Fruit fly (Drosophila melanogaster): ENCODE results near the gene alpha-Man-IIa.

The alpha-Man-IIa gene

DNA sequence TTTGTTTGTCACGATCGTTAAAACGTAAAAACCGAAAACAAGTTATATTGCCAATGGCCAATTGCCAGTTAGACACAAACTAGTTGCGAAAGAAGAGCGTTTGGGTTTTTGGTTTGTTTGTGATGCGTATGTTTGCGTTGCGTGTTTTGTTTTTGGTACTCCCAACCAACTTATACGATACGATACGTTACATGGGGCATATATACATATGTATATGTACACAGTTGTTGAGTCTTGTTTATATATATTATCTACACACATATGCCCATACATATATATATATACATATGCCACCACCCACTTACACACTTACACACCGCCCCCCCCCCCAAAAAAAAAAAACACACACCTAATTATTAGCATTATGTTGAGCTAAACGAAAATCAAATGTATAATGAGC lies 36.0 kb downstream of the alpha-Man-IIa start:
- TF ChIP-seq CG6254 (GFP tag; optimal IDR thresholded peaks at IDR 0.05), result no peak
- peak; percentile 36 for TF ChIP-seq CG17359 (tag; optimal IDR thresholded peaks at IDR 0.05)
- no peak for TF ChIP-seq CG10209 (GFP tag; optimal IDR thresholded peaks at IDR 0.05)
- TF ChIP-seq ap (GFP tag; IDR thresholded peaks at IDR 0.05), result no peak
- no peak for TF ChIP-seq CG11696 (GFP tag; IDR thresholded peaks at IDR 0.05)
- TF ChIP-seq CG8478 (optimal IDR thresholded peaks at IDR 0.05), result no peak
- no peak for TF ChIP-seq shn (GFP tag; optimal IDR thresholded peaks at IDR 0.05)
- TF ChIP-seq CG12104 (GFP tag; optimal IDR thresholded peaks at IDR 0.05), result no peak
- peak; percentile 9 for TF ChIP-seq wek (GFP tag; optimal IDR thresholded peaks at IDR 0.05)
- no peak for TF ChIP-seq CG3281 (GFP tag; optimal IDR thresholded peaks at IDR 0.05)
- no peak for TF ChIP-seq CG11723 (GFP tag; optimal IDR thresholded peaks at IDR 0.05)
- no peak for TF ChIP-seq Atf3 (GFP tag; optimal IDR thresholded peaks at IDR 0.05)
- TF ChIP-seq Oaz (GFP tag; IDR thresholded peaks at IDR 0.05), result no peak
- TF ChIP-seq Eip74EF (GFP tag; optimal IDR thresholded peaks at IDR 0.05), result no peak
- no peak for TF ChIP-seq CG14050 (GFP tag; IDR thresholded peaks at IDR 0.05)
- TF ChIP-seq ttk (GFP tag; IDR thresholded peaks at IDR 0.05), result no peak
- TF ChIP-seq zen (tag; optimal IDR thresholded peaks at IDR 0.05), result no peak
- TF ChIP-seq CG2116 (GFP tag; optimal IDR thresholded peaks at IDR 0.05), result no peak
- no peak for TF ChIP-seq row (GFP tag; IDR thresholded peaks at IDR 0.05)
- TF ChIP-seq Kr (GFP tag; optimal IDR thresholded peaks at IDR 0.05), result no peak
- TF ChIP-seq inv (GFP tag; IDR thresholded peaks at IDR 0.05; ENCODE audit: partially characterized antibody), result no peak
- TF ChIP-seq HmgZ (tag; optimal IDR thresholded peaks at IDR 0.05), result peak; percentile 2
- no peak for TF ChIP-seq Antp (GFP tag; optimal IDR thresholded peaks at IDR 0.05)
- no peak for TF ChIP-seq CG8359 (GFP tag; optimal IDR thresholded peaks at IDR 0.05; ENCODE audit: borderline replicate concordance)
- TF ChIP-seq CG13894 (tag; optimal IDR thresholded peaks at IDR 0.05), result no peak
- no peak for TF ChIP-seq CG2199 (GFP tag; IDR thresholded peaks at IDR 0.05)
- no peak for TF ChIP-seq CG6272 (GFP tag; IDR thresholded peaks at IDR 0.05)
- TF ChIP-seq Lhr (GFP tag; optimal IDR thresholded peaks at IDR 0.05), result no peak
- TF ChIP-seq CG7839 (tag; optimal IDR thresholded peaks at IDR 0.05), result no peak
- no peak for TF ChIP-seq Stat92E (GFP tag; optimal IDR thresholded peaks at IDR 0.05)
- TF ChIP-seq Tbp (GFP tag; optimal IDR thresholded peaks at IDR 0.05), result no peak
- no peak for TF ChIP-seq fu2 (GFP tag; optimal IDR thresholded peaks at IDR 0.05)
- peak; percentile 18 for TF ChIP-seq Fer3 (tag; optimal IDR thresholded peaks at IDR 0.05)
- no peak for TF ChIP-seq gro (GFP tag; optimal IDR thresholded peaks at IDR 0.05)
- TF ChIP-seq Ravus (GFP tag; IDR thresholded peaks at IDR 0.05), result no peak
- no peak for TF ChIP-seq sd (tag; optimal IDR thresholded peaks at IDR 0.05)
- TF ChIP-seq Hr3 (GFP tag; optimal IDR thresholded peaks at IDR 0.05), result no peak
- no peak for TF ChIP-seq al (GFP tag; IDR thresholded peaks at IDR 0.05)
- TF ChIP-seq CG12744 (GFP tag; optimal IDR thresholded peaks at IDR 0.05), result no peak
- TF ChIP-seq CG10274 (GFP tag; optimal IDR thresholded peaks at IDR 0.05), result no peak
- no peak for TF ChIP-seq cato (GFP tag; optimal IDR thresholded peaks at IDR 0.05; ENCODE audit: borderline replicate concordance)
- peak; percentile 49 for TF ChIP-seq CG17568 (GFP tag; optimal IDR thresholded peaks at IDR 0.05)
- TF ChIP-seq Bdp1 (GFP tag; optimal IDR thresholded peaks at IDR 0.05), result no peak
- no peak for TF ChIP-seq pzg (GFP tag; optimal IDR thresholded peaks at IDR 0.05)
- no peak for TF ChIP-seq CG17802 (tag; optimal IDR thresholded peaks at IDR 0.05)
- no peak for TF ChIP-seq abd-A (tag; optimal IDR thresholded peaks at IDR 0.05)
- no peak for TF ChIP-seq Aef1 (GFP tag; IDR thresholded peaks at IDR 0.05)
- TF ChIP-seq CG6654 (GFP tag; optimal IDR thresholded peaks at IDR 0.05), result no peak
- TF ChIP-seq H15 (GFP tag; IDR thresholded peaks at IDR 0.05), result no peak
- TF ChIP-seq CG1603 (tag; optimal IDR thresholded peaks at IDR 0.05), result no peak
- no peak for TF ChIP-seq CG10267 (tag; optimal IDR thresholded peaks at IDR 0.05)
- TF ChIP-seq CG8924 (tag; optimal IDR thresholded peaks at IDR 0.05), result no peak
